Worm (Caenorhabditis elegans): ENCODE data around the gene F44A2.3.

- TF ChIP-seq unc-120 (tag; optimal IDR thresholded peaks at IDR 0.05; ENCODE audit: poor library complexity, severe bottlenecking): no peak
- no peak for TF ChIP-seq lsy-2 (tag; optimal IDR thresholded peaks at IDR 0.05)
- TF ChIP-seq elt-1 (tag; optimal IDR thresholded peaks at IDR 0.05; ENCODE audit: borderline replicate concordance, insufficient read depth): no peak
- no peak for TF ChIP-seq nhr-237 (tag; optimal IDR thresholded peaks at IDR 0.05)
- TF ChIP-seq ztf-11 (tag; optimal IDR thresholded peaks at IDR 0.05): no peak
- TF ChIP-seq zip-8 (tag; optimal IDR thresholded peaks at IDR 0.05): no peak
- TF ChIP-seq pha-4 (tag; optimal IDR thresholded peaks at IDR 0.05): no peak
Observed at ce11 chrV:9260411-9260810, 44.8 kb upstream of the F44A2.3 start.

Data from whole organism, mixed stage, embryonic.